Worm (Caenorhabditis elegans) whole organism, young adult: Measurements from ENCODE around the gene F11E6.9.

Experiments used
- B0035.1 ChIP-seq: sonication (generic microtip); optimal IDR thresholded peaks from 2 replicates; lab custom pipeline; 2016; ENCODE audit warnings: missing genetic modification characterization, mild to moderate bottlenecking, missing compliant biosample characterization, missing genotype, missing genetic modification reagents
- C06A6.2 ChIP-seq: fragments of 200-800 bp; sonication (Bioruptor generic); conservative IDR thresholded peaks from 2 replicates; pipeline ENCODE4 v1.3.6; 2022; ENCODE audit warnings: missing genetic modification characterization, missing compliant biosample characterization
- C17E4.6 ChIP-seq: fragments of 200-800 bp; sonication (Bioruptor generic); IDR thresholded peaks from 2 replicates; pipeline ENCODE4 v1.3.6; 2022; ENCODE audit warnings: missing genetic modification reagents, missing genetic modification characterization, missing compliant biosample characterization
- T07F8.4 ChIP-seq: sonication (generic microtip); optimal IDR thresholded peaks from 2 replicates; lab custom pipeline; 2016; ENCODE audit warnings: mild to moderate bottlenecking, missing genetic modification characterization, moderate library complexity, missing compliant biosample characterization
- Y53G8AR.9 ChIP-seq: fragments of 200-800 bp; sonication (Bioruptor generic); conservative IDR thresholded peaks from 2 replicates; pipeline ENCODE4 v1.3.6; 2022; ENCODE audit warnings: missing genetic modification reagents, missing genetic modification characterization, missing compliant biosample characterization
- Y56A3A.18 ChIP-seq: fragments of 200-800 bp; sonication (Bioruptor generic); IDR thresholded peaks from 2 replicates; pipeline ENCODE4 v1.3.6; 2022; ENCODE audit warnings: missing genetic modification reagents, missing genetic modification characterization, missing compliant biosample characterization
- Y67H2A.10 ChIP-seq: fragments of 200-800 bp; sonication (Bioruptor generic); conservative IDR thresholded peaks from 2 replicates; pipeline ENCODE4 v1.3.6; 2022; ENCODE audit warnings: missing genetic modification reagents, missing genetic modification characterization, missing compliant biosample characterization
- Y95B8A.8 ChIP-seq: fragments of 200-800 bp; sonication (Bioruptor generic); IDR thresholded peaks from 2 replicates; pipeline ENCODE4 v1.3.6; 2022; ENCODE audit warnings: missing genetic modification reagents, missing genetic modification characterization, missing compliant biosample characterization
- akir-1 ChIP-seq: fragments of 200-800 bp; sonication (Bioruptor generic); optimal IDR thresholded peaks from 2 replicates; lab custom pipeline; 2018; ENCODE audit warnings: mild to moderate bottlenecking, missing genetic modification characterization, moderate library complexity, missing compliant biosample characterization
- athp-1 ChIP-seq: sonication (generic microtip); optimal IDR thresholded peaks from 2 replicates; lab custom pipeline; 2017; ENCODE audit warnings: mild to moderate bottlenecking, missing genetic modification characterization, missing compliant biosample characterization
- ccch-3 ChIP-seq: fragments of 200-800 bp; sonication (Bioruptor generic); optimal IDR thresholded peaks from 2 replicates; lab custom pipeline; 2018; ENCODE audit warnings: mild to moderate bottlenecking, missing genetic modification characterization, missing compliant biosample characterization
- cebp-1 ChIP-seq, 2 experiments: fragments of 200-800 bp in 1 of 2; sonication (Bioruptor generic) in 1 of 2; sonication (generic microtip) in 1 of 2; IDR thresholded peaks in 1 of 2; optimal IDR thresholded peaks in 1 of 2; 2 replicates each; pipeline versions ENCODE4 v1.3.6 to Lab custom; 2017 to 2022; ENCODE audit warnings: missing compliant biosample characterization in 2 of 2, missing genetic modification characterization in 2 of 2, mild to moderate bottlenecking in 1 of 2, missing genetic modification reagents in 1 of 2, moderate library complexity in 1 of 2
- ceh-100 ChIP-seq: fragments of 200-800 bp; sonication (Bioruptor generic); IDR thresholded peaks from 2 replicates; pipeline ENCODE4 v1.3.6; 2022; ENCODE audit warnings: missing genetic modification reagents, missing genetic modification characterization, missing compliant biosample characterization
- ceh-40 ChIP-seq: fragments of 200-800 bp; sonication (Bioruptor generic); IDR thresholded peaks from 2 replicates; pipeline ENCODE4 v1.3.6; 2022; ENCODE audit warnings: missing genetic modification characterization, missing compliant biosample characterization
- chd-7 ChIP-seq: sonication (generic microtip); optimal IDR thresholded peaks from 2 replicates; lab custom pipeline; 2016; ENCODE audit warnings: mild to moderate bottlenecking, missing genetic modification characterization, moderate library complexity, missing compliant biosample characterization
- dpff-1 ChIP-seq: sonication (generic microtip); optimal IDR thresholded peaks from 2 replicates; lab custom pipeline; 2017; ENCODE audit warnings: mild to moderate bottlenecking, missing genetic modification characterization, missing compliant biosample characterization
- efl-1 ChIP-seq: fragments of 150-350 bp; optimal IDR thresholded peaks from 2 replicates; lab custom pipeline; 2014; ENCODE audit warnings: missing biosample characterization, missing genetic modification reagents, missing genetic modification characterization
- egl-44 ChIP-seq: fragments of 200-800 bp; sonication (Bioruptor generic); IDR thresholded peaks from 2 replicates; pipeline ENCODE4 v1.3.6; 2022; ENCODE audit warnings: missing genetic modification reagents, missing genetic modification characterization, missing compliant biosample characterization
- ekl-4 ChIP-seq: fragments of 200-800 bp; sonication (Bioruptor generic); IDR thresholded peaks from 2 replicates; pipeline ENCODE4 v1.3.6; 2022; ENCODE audit warnings: missing genetic modification reagents, missing genetic modification characterization, missing compliant biosample characterization
- gei-17 ChIP-seq: fragments of 200-800 bp; sonication (Bioruptor generic); optimal IDR thresholded peaks from 2 replicates; lab custom pipeline; 2018; ENCODE audit warnings: mild to moderate bottlenecking, missing genetic modification characterization, missing compliant biosample characterization
- him-1 ChIP-seq: sonication (generic microtip); optimal IDR thresholded peaks from 2 replicates; lab custom pipeline; 2016; ENCODE audit warnings: missing genotype, missing genetic modification reagents, missing genetic modification characterization, missing compliant biosample characterization
- hmg-20 ChIP-seq: fragments of 200-800 bp; sonication (Bioruptor generic); IDR thresholded peaks from 2 replicates; pipeline ENCODE4 v1.3.6; 2022; ENCODE audit warnings: missing genetic modification reagents, missing genetic modification characterization, missing compliant biosample characterization
- hsf-1 ChIP-seq: fragments of 200-800 bp; sonication (Bioruptor generic); IDR thresholded peaks from 2 replicates; pipeline ENCODE4 v1.3.6; 2022; ENCODE audit warnings: missing genetic modification reagents, missing genetic modification characterization, missing compliant biosample characterization
- lag-1 ChIP-seq: fragments of 200-800 bp; sonication (Bioruptor generic); IDR thresholded peaks from 2 replicates; pipeline ENCODE4 v1.3.6; 2022; ENCODE audit warnings: missing genetic modification reagents, missing genetic modification characterization, missing compliant biosample characterization
- lir-1 ChIP-seq: fragments of 200-800 bp; sonication (Bioruptor generic); conservative IDR thresholded peaks from 2 replicates; pipeline ENCODE4 v1.3.6; 2022; ENCODE audit warnings: missing genetic modification reagents, missing genetic modification characterization, missing compliant biosample characterization
- lsl-1 ChIP-seq: fragments of 200-800 bp; sonication (Bioruptor generic); optimal IDR thresholded peaks from 2 replicates; lab custom pipeline; 2018; ENCODE audit warnings: mild to moderate bottlenecking, missing genetic modification characterization, moderate library complexity, missing compliant biosample characterization
- madf-8 ChIP-seq: fragments of 200-800 bp; sonication (Bioruptor generic); conservative IDR thresholded peaks from 2 replicates; pipeline ENCODE4 v1.3.6; 2022; ENCODE audit warnings: missing genetic modification reagents, missing genetic modification characterization, missing compliant biosample characterization
- nfya-1 ChIP-seq: sonication (generic microtip); optimal IDR thresholded peaks from 2 replicates; lab custom pipeline; 2017; ENCODE audit warnings: antibody characterized with exemption, missing compliant biosample characterization, missing genetic modification characterization, borderline replicate concordance; ENCODE audit not compliant: insufficient read depth
- nfyb-1 ChIP-seq: fragments of 200-800 bp; sonication (Bioruptor generic); IDR thresholded peaks from 2 replicates; pipeline ENCODE4 v1.3.6; 2022; ENCODE audit warnings: missing genetic modification reagents, missing genetic modification characterization, missing compliant biosample characterization
- nhr-80 ChIP-seq: sonication (generic microtip); optimal IDR thresholded peaks from 2 replicates; lab custom pipeline; 2016; ENCODE audit warnings: missing genetic modification characterization, missing compliant biosample characterization
- pbrm-1 ChIP-seq: fragments of 200-800 bp; sonication (Bioruptor generic); IDR thresholded peaks from 2 replicates; pipeline ENCODE4 v1.3.6; 2022; ENCODE audit warnings: missing genetic modification reagents, missing genetic modification characterization, missing compliant biosample characterization
- repo-1 ChIP-seq: sonication (generic microtip); optimal IDR thresholded peaks from 2 replicates; lab custom pipeline; 2017; ENCODE audit warnings: mild to moderate bottlenecking, missing genetic modification characterization, missing compliant biosample characterization
- sdz-38 ChIP-seq: sonication (generic microtip); optimal IDR thresholded peaks from 2 replicates; lab custom pipeline; 2016; ENCODE audit warnings: missing genotype, missing genetic modification characterization, missing compliant biosample characterization
- snpc-1.1 ChIP-seq: sonication (generic microtip); optimal IDR thresholded peaks from 2 replicates; lab custom pipeline; 2017; ENCODE audit warnings: missing genetic modification characterization, mild to moderate bottlenecking, missing compliant biosample characterization, antibody characterized with exemption, moderate library complexity, missing genotype, missing genetic modification reagents; ENCODE audit not compliant: insufficient read depth
- tbp1 ChIP-seq: fragments of 200-800 bp; sonication (Bioruptor generic); optimal IDR thresholded peaks from 2 replicates; lab custom pipeline; 2018; ENCODE audit warnings: mild to moderate bottlenecking, missing genetic modification characterization, missing compliant biosample characterization
- tlf-1 ChIP-seq: fragments of 200-800 bp; sonication (Bioruptor generic); optimal IDR thresholded peaks from 2 replicates; lab custom pipeline; 2018; ENCODE audit warnings: mild to moderate bottlenecking, missing genetic modification characterization, missing compliant biosample characterization
- xnd-1 ChIP-seq: sonication (generic microtip); optimal IDR thresholded peaks from 2 replicates; lab custom pipeline; 2016; ENCODE audit warnings: missing genotype, missing genetic modification reagents, missing genetic modification characterization, missing compliant biosample characterization
- ztf-18 ChIP-seq: sonication (generic microtip); optimal IDR thresholded peaks from 2 replicates; lab custom pipeline; 2016; ENCODE audit warnings: missing genotype, mild to moderate bottlenecking, missing genetic modification characterization, missing compliant biosample characterization
- ztf-22 ChIP-seq: fragments of 200-800 bp; sonication (Bioruptor generic); optimal IDR thresholded peaks from 2 replicates; lab custom pipeline; 2018; ENCODE audit warnings: mild to moderate bottlenecking, missing genetic modification characterization, moderate library complexity, missing compliant biosample characterization
- ztf-26 ChIP-seq: sonication (generic microtip); optimal IDR thresholded peaks from 2 replicates; lab custom pipeline; 2017; ENCODE audit warnings: missing genetic modification characterization, missing compliant biosample characterization

Gene F11E6.9

ce11 chrIV:17467825-17468224, 7.3 kb downstream of the F11E6.9 start:
- TF ChIP-seq Y53G8AR.9 (0 out of 2 replicates have a peak, but pooled peaks have one; percentile 31), ccch-3 (no peak)

- TF ChIP-seq egl-44 (GFP tag; lab: Robert Waterston, UW) (no peak), nhr-80 (peak; percentile 51), nfyb-1 (GFP tag; lab: Robert Waterston, UW) (0 out of 2 replicates have a peak, but pooled peaks have one; percentile 19), ztf-18 (tag; lab: Kevin White, UChicago) (peak; percentile 22)
These were observed 7.8 kb downstream of the F11E6.9 start, which contains the start of gene elo-2 for ce11 chrIV:17467325-17467724. Gene elo-2, minus strand, starts transcription at chrIV:17467408.

- TF ChIP-seq cebp-1 (GFP tag; IDR thresholded peaks at IDR 0.05; lab: Robert Waterston, UW): no peak
- peak; percentile 40 for TF ChIP-seq cebp-1 (tag; optimal IDR thresholded peaks at IDR 0.05; lab: Kevin White, UChicago)
- TF ChIP-seq nhr-80: peak; percentile 23
- no peak for TF ChIP-seq nfya-1 (tag; lab: Kevin White, UChicago)
These were observed 9.3 kb downstream of the F11E6.9 start, which contains the start of gene F11E6.6 for ce11 chrIV:17465886-17466285. Gene F11E6.6, minus strand, starts transcription at chrIV:17465986.

ce11 chrIV:17463108-17463608, 12.0 kb downstream of the F11E6.9 start, which contains the start of gene F11E6.10:
Gene F11E6.10, minus strand, starts transcription at chrIV:17463158.
- no peak for TF ChIP-seq snpc-1.1 (tag; lab: Kevin White, UChicago)
- no peak for TF ChIP-seq athp-1 (tag; lab: Kevin White, UChicago)
- no peak for TF ChIP-seq C17E4.6 (GFP tag; lab: Robert Waterston, UW)
- TF ChIP-seq efl-1 (GFP tag; lab: Kevin White, UChicago): no peak
- TF ChIP-seq him-1 (tag; lab: Kevin White, UChicago): no peak
- TF ChIP-seq pbrm-1 (GFP tag; lab: Robert Waterston, UW): no peak
- no peak for TF ChIP-seq hsf-1
- TF ChIP-seq Y67H2A.10 (GFP tag; lab: Robert Waterston, UW): no peak
- TF ChIP-seq Y56A3A.18 (GFP tag; lab: Robert Waterston, UW): no peak
- no peak for TF ChIP-seq cebp-1 (GFP tag; IDR thresholded peaks at IDR 0.05; lab: Robert Waterston, UW)
- TF ChIP-seq cebp-1 (tag; optimal IDR thresholded peaks at IDR 0.05; lab: Kevin White, UChicago): no peak
- TF ChIP-seq hmg-20: no peak
- no peak for TF ChIP-seq sdz-38
- TF ChIP-seq chd-7 (tag; lab: Kevin White, UChicago): no peak
- no peak for TF ChIP-seq ztf-26 (tag; lab: Kevin White, UChicago)
- TF ChIP-seq akir-1 (GFP tag; lab: Kevin White, UChicago): no peak
- no peak for TF ChIP-seq ztf-22
- no peak for TF ChIP-seq lag-1 (GFP tag; lab: Robert Waterston, UW)
- no peak for TF ChIP-seq dpff-1 (tag; lab: Kevin White, UChicago)
- no peak for TF ChIP-seq lir-1
- TF ChIP-seq, all 124 proteins: peak for 0

ce11 chrIV:17461222-17461707, 13.9 kb downstream of the F11E6.9 start, which contains the start of gene rif-1.1:
Gene rif-1.1, minus strand, starts transcription at chrIV:17461272.
- TF ChIP-seq xnd-1 (tag; lab: Kevin White, UChicago) (peak; percentile 65), ztf-26 (tag; lab: Kevin White, UChicago) (no peak), C06A6.2 (GFP tag; lab: Robert Waterston, UW) (no peak), nfya-1 (tag; lab: Kevin White, UChicago) (no peak), gei-17 (GFP tag; lab: Kevin White, UChicago) (no peak), tbp1 (peak; percentile 59), lsl-1 (GFP tag; lab: Kevin White, UChicago) (peak; percentile 83), hsf-1 (peak; percentile 76), ceh-100 (GFP tag; lab: Robert Waterston, UW) (no peak), madf-8 (GFP tag; lab: Robert Waterston, UW) (peak; percentile 86), ekl-4 (GFP tag; lab: Robert Waterston, UW) (peak; percentile 74), T07F8.4 (no peak), ztf-22 (no peak), B0035.1 (no peak), efl-1 (GFP tag; lab: Kevin White, UChicago) (peak; percentile 96), ceh-40 (no peak), tlf-1 (no peak), Y95B8A.8 (GFP tag; lab: Robert Waterston, UW) (peak; percentile 53; the same call in 1 of the 2 replicates), repo-1 (tag; lab: Kevin White, UChicago) (no peak), Y67H2A.10 (GFP tag; lab: Robert Waterston, UW) (no peak)
